Worm (Caenorhabditis elegans): ENCODE data around the gene tufm-1.

Gene tufm-1

ce11 chrIII:2805084-2805483, 9.7 kb downstream of the tufm-1 start, which contains the start of gene Y71H2AM.3 (continued):
- TF ChIP-seq C16A3.4 (tag; optimal IDR thresholded peaks at IDR 0.05) (peak; percentile 6), ceh-63 (GFP tag; optimal IDR thresholded peaks at IDR 0.05) (no peak), nhr-237 (tag; optimal IDR thresholded peaks at IDR 0.05) (no peak), unc-62 (GFP tag; optimal IDR thresholded peaks at IDR 0.05) (no peak), C34B4.2 (tag; optimal IDR thresholded peaks at IDR 0.05) (no peak), ama-1 (optimal IDR thresholded peaks at IDR 0.05) (peak; percentile 1), tbx-2 (tag; optimal IDR thresholded peaks at IDR 0.05) (peak; percentile 35), sup-37 (GFP tag; optimal IDR thresholded peaks at IDR 0.05) (no peak), dsc-1 (tag; optimal IDR thresholded peaks at IDR 0.05) (peak; percentile 62), lin-13 (GFP tag; optimal IDR thresholded peaks at IDR 0.05) (peak; percentile 23), tlp-1 (tag; optimal IDR thresholded peaks at IDR 0.05) (no peak), grh-1 (GFP tag; IDR thresholded peaks at IDR 0.05) (no peak), lsy-2 (tag; optimal IDR thresholded peaks at IDR 0.05) (peak; percentile 67 to 75), rnt-1 (tag; optimal IDR thresholded peaks at IDR 0.05) (no peak), fkh-8 (tag; optimal IDR thresholded peaks at IDR 0.05) (peak; percentile 40), nhr-84 (tag; optimal IDR thresholded peaks at IDR 0.05) (no peak), vab-15 (tag; optimal IDR thresholded peaks at IDR 0.05) (peak; percentile 32), efl-3 (GFP tag; optimal IDR thresholded peaks at IDR 0.05) (no peak), nhr-71 (tag; optimal IDR thresholded peaks at IDR 0.05) (peak; percentile 66), Y116A8C.19 (tag; optimal IDR thresholded peaks at IDR 0.05; ENCODE audit: borderline replicate concordance) (no peak), hlh-17 (GFP tag; optimal IDR thresholded peaks at IDR 0.05; ENCODE audit: borderline replicate concordance) (no peak), F16B12.6 (tag; optimal IDR thresholded peaks at IDR 0.05) (peak; percentile 37), dpl-1 (GFP tag; optimal IDR thresholded peaks at IDR 0.05) (peak; percentile 92 to 94 (median 93)), ceh-88 (GFP tag; IDR thresholded peaks at IDR 0.05) (no peak), nhr-77 (tag; optimal IDR thresholded peaks at IDR 0.05) (no peak), unc-98 (GFP tag; IDR thresholded peaks at IDR 0.05) (no peak), fkh-10 (GFP tag; optimal IDR thresholded peaks at IDR 0.05) (no peak), snu-23 (GFP tag; optimal IDR thresholded peaks at IDR 0.05) (peak; percentile 43), unc-30 (tag; optimal IDR thresholded peaks at IDR 0.05) (no peak), xbp-1 (tag; optimal IDR thresholded peaks at IDR 0.05) (peak; percentile 52), ceh-8 (GFP tag; optimal IDR thresholded peaks at IDR 0.05) (no peak)

ce11 chrIII:2804461-2804860, 10.3 kb downstream of the tufm-1 start:
- TF ChIP-seq pag-3 (tag; optimal IDR thresholded peaks at IDR 0.05; ENCODE audit: borderline replicate concordance, insufficient read depth) (no peak), nhr-12 (tag; optimal IDR thresholded peaks at IDR 0.05) (no peak), unc-130 (tag; optimal IDR thresholded peaks at IDR 0.05) (peak; percentile 45), zag-1 (tag; optimal IDR thresholded peaks at IDR 0.05) (no peak), nhr-19 (GFP tag; conservative IDR thresholded peaks at IDR 0.05) (peak; percentile 43), vab-15 (tag; optimal IDR thresholded peaks at IDR 0.05) (no peak), alr-1 (tag; optimal IDR thresholded peaks at IDR 0.05; ENCODE audit: borderline replicate concordance) (no peak), xbp-1 (tag; optimal IDR thresholded peaks at IDR 0.05) (peak; percentile 46), sox-4 (tag; optimal IDR thresholded peaks at IDR 0.05) (no peak), aly-2 (tag; optimal IDR thresholded peaks at IDR 0.05) (no peak), ceh-90 (tag; optimal IDR thresholded peaks at IDR 0.05) (no peak), fkh-10 (GFP tag; optimal IDR thresholded peaks at IDR 0.05) (no peak), nhr-77 (tag; optimal IDR thresholded peaks at IDR 0.05) (no peak), ces-1 (GFP tag; optimal IDR thresholded peaks at IDR 0.05) (no peak), ama-1 (optimal IDR thresholded peaks at IDR 0.05) (no peak), aha-1 (tag; optimal IDR thresholded peaks at IDR 0.05) (no peak), lin-35 (GFP tag; optimal IDR thresholded peaks at IDR 0.05) (peak; percentile 79 to 80), ceh-88 (GFP tag; IDR thresholded peaks at IDR 0.05) (no peak), nhr-85 (tag) (peak; percentile 78), tbx-2 (tag; optimal IDR thresholded peaks at IDR 0.05) (peak; percentile 48), efl-1 (optimal IDR thresholded peaks at IDR 0.05) (peak; percentile 80), efl-1 (GFP tag; optimal IDR thresholded peaks at IDR 0.05 in 1 of 2) (peak; percentile 78 to 98), nhr-11 (tag; optimal IDR thresholded peaks at IDR 0.05) (no peak), jun-1 (tag; optimal IDR thresholded peaks at IDR 0.05) (peak; percentile 33), nhr-71 (tag; optimal IDR thresholded peaks at IDR 0.05) (peak; percentile 68), fos-1 (tag; optimal IDR thresholded peaks at IDR 0.05) (no peak), sptf-1 (tag; optimal IDR thresholded peaks at IDR 0.05) (no peak), C34B4.2 (tag; optimal IDR thresholded peaks at IDR 0.05) (no peak), pqm-1 (tag; optimal IDR thresholded peaks at IDR 0.05) (no peak), lin-39 (tag; optimal IDR thresholded peaks at IDR 0.05) (peak; percentile 41), dpl-1 (GFP tag; optimal IDR thresholded peaks at IDR 0.05) (peak; percentile 65 to 78 (median 77)), unc-30 (tag; optimal IDR thresholded peaks at IDR 0.05) (no peak), nhr-28 (tag; optimal IDR thresholded peaks at IDR 0.05) (no peak)

All from whole organism, L1 larva.